Worm (Caenorhabditis elegans): ENCODE measurements around the gene efl-2.

ce11 chrII:13401549-13401948, 4.4 kb upstream of the efl-2 start:
- TF ChIP-seq nhr-67 (tag; optimal IDR thresholded peaks at IDR 0.05) = no peak
- no peak for TF ChIP-seq nhr-43 (tag; optimal IDR thresholded peaks at IDR 0.05; ENCODE audit: poor library complexity, severe bottlenecking)
- TF ChIP-seq snpc-4 (tag; optimal IDR thresholded peaks at IDR 0.05) = no peak
- no peak for TF ChIP-seq sea-2 (GFP tag; optimal IDR thresholded peaks at IDR 0.05)
